Fruit fly (Drosophila melanogaster): Measurements from ENCODE around the gene CG10301.

The CG10301 gene

DNA sequence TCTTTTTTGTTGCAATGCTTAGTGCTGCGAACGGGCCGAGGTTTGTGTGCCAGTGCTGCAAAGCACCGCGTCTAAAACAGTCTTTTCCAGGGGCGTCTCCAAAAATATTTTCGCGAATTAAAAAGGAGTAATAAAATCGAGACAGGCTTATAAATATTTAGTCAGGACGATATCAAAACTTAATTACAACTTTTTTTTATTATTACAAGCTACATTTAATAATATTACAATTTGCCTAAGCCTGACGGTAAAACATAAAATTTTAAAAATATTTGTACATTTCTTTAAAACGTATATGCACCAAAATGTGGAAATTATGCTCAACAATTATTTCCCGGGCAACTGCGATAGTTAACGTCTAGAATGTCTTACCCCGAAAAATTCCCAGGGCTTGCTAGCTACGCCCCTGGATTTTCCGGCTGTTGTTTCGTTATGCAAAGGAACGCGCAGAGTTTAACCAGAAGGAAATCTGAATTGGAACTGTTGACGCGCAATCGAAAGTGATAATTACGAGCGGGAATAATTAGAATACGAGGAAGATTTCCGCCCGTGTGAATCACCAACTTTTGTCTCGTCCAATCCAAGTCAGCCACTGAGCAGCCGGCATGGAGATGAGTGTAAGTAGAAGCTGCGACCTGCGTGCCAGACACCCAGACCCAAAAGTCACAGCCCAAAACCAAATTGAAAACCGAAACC, 48.1 kb downstream of the CG10301 start, which contains the start of the genes PTPMT1 and Hrd3:
Gene PTPMT1 (plus strand): TSS at position 428 of the 696 bp plus-strand sequence.
Gene Hrd3 (minus strand): TSS at position 646 of the 696 bp plus-strand sequence.
- TF ChIP-seq sv (GFP tag; optimal IDR thresholded peaks at IDR 0.05), result peak; percentile 99
- TF ChIP-seq br (GFP tag; optimal IDR thresholded peaks at IDR 0.05), result peak; percentile 98
- TF ChIP-seq Jra (GFP tag; optimal IDR thresholded peaks at IDR 0.05), result peak; percentile 97
- peak; percentile 99 for TF ChIP-seq fru (GFP tag; optimal IDR thresholded peaks at IDR 0.05)
- peak; percentile 97 for TF ChIP-seq ey (GFP tag; optimal IDR thresholded peaks at IDR 0.05)
- peak; percentile 99 for TF ChIP-seq HLH106 (tag; optimal IDR thresholded peaks at IDR 0.05)
- TF ChIP-seq CG9705 (GFP tag; optimal IDR thresholded peaks at IDR 0.05), result peak; percentile 96
- no peak for TF ChIP-seq N (GFP tag; optimal IDR thresholded peaks at IDR 0.05)
- TF ChIP-seq Myc (optimal IDR thresholded peaks at IDR 0.05), result no peak
- TF ChIP-seq Abd-B (GFP tag; optimal IDR thresholded peaks at IDR 0.05), result no peak
- no peak for TF ChIP-seq dl (GFP tag; optimal IDR thresholded peaks at IDR 0.05; ENCODE audit: insufficient read depth in 1 of 2, partially characterized antibody in 2 of 2)
- TF ChIP-seq Sp1 (GFP tag; optimal IDR thresholded peaks at IDR 0.05), result peak; percentile 99
- no peak for TF ChIP-seq Vsx2 (GFP tag; optimal IDR thresholded peaks at IDR 0.05; ENCODE audit: partially characterized antibody)
- peak; percentile 96 for TF ChIP-seq sage (GFP tag; optimal IDR thresholded peaks at IDR 0.05)
- TF ChIP-seq foxo (GFP tag; optimal IDR thresholded peaks at IDR 0.05), result peak; percentile 92 to 99
- no peak for TF ChIP-seq Hr78 (GFP tag; optimal IDR thresholded peaks at IDR 0.05)
- no peak for TF ChIP-seq usp (GFP tag; optimal IDR thresholded peaks at IDR 0.05)
- TF ChIP-seq GATAd (GFP tag; optimal IDR thresholded peaks at IDR 0.05), result peak; percentile 95
- peak; percentile 93 for TF ChIP-seq dsf (GFP tag; optimal IDR thresholded peaks at IDR 0.05; ENCODE audit: borderline replicate concordance)
- no peak for TF ChIP-seq lola (GFP tag; optimal IDR thresholded peaks at IDR 0.05)
- peak; percentile 99 for TF ChIP-seq dmrt93B (GFP tag; optimal IDR thresholded peaks at IDR 0.05)
- peak; percentile 98 for TF ChIP-seq rgr (GFP tag; optimal IDR thresholded peaks at IDR 0.05)
- peak; percentile 81 for TF ChIP-seq Rel (GFP tag; optimal IDR thresholded peaks at IDR 0.05)
- peak; percentile 89 for TF ChIP-seq Rel (tag; optimal IDR thresholded peaks at IDR 0.05)
- peak; percentile 94 for TF ChIP-seq woc (GFP tag; optimal IDR thresholded peaks at IDR 0.05)
- no peak for TF ChIP-seq brk (GFP tag; optimal IDR thresholded peaks at IDR 0.05)
- no peak for TF ChIP-seq CrebA (GFP tag; optimal IDR thresholded peaks at IDR 0.05; ENCODE audit: borderline replicate concordance)
- peak; percentile 99 for TF ChIP-seq h (GFP tag; optimal IDR thresholded peaks at IDR 0.05)
- peak; percentile 85 for TF ChIP-seq Mio (GFP tag; optimal IDR thresholded peaks at IDR 0.05)
- TF ChIP-seq psq (GFP tag; optimal IDR thresholded peaks at IDR 0.05), result peak; percentile 97
- peak; percentile 98 for TF ChIP-seq OdsH (GFP tag; optimal IDR thresholded peaks at IDR 0.05)
- peak; percentile 90 for TF ChIP-seq CG32264 (GFP tag; optimal IDR thresholded peaks at IDR 0.05)
- TF ChIP-seq jim (GFP tag; optimal IDR thresholded peaks at IDR 0.05), result peak; percentile 68
- peak; percentile 1 for TF ChIP-seq Dif (GFP tag; optimal IDR thresholded peaks at IDR 0.05; ENCODE audit: partially characterized antibody)
- TF ChIP-seq pan (optimal IDR thresholded peaks at IDR 0.05), result no peak
- no peak for TF ChIP-seq tai (GFP tag; optimal IDR thresholded peaks at IDR 0.05)
- peak; percentile 85 for TF ChIP-seq Hr83 (GFP tag; optimal IDR thresholded peaks at IDR 0.05; ENCODE audit: poor library complexity, severe bottlenecking)
- TF ChIP-seq Dfd (GFP tag; optimal IDR thresholded peaks at IDR 0.05), result no peak
- TF ChIP-seq Hnf4 (GFP tag; optimal IDR thresholded peaks at IDR 0.05), result peak; percentile 95

DNA sequence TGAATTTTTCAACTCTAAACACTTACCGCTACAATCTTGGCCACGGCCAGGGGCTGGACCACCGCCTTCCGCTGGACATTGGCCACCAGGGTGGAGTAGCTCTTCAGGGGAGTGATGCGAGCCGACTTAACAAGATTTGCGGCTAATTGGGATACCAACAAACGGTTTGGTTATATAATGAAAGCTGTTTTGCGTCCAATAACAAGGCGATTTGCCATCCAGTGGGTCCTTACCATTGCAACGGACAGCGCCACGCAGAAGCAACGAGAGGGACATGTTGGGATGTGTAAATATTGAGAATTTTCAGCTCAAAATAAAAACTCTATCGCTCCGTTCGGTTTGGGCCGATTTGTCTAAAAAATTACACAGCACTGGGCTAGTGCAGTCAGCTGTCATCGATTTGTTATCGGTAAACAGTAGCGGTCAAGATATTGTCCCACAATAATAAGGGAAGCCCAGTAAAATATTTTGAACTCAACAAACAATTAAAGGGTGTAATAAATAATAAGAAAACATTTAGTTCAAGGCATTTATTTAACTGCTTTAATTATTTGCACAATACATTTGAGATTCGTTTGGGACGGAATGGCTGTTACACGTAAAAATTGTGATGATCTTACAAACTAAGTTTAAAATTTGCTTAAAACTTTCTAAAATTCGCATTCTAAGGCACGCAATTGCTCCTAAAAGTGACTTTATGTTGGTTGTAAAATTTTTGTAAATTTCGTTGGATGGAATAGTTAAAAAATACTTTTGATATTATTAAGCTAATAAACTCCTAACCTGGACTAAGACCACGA, 50.5 kb downstream of the CG10301 start, which contains the start of gene SdhD:
Gene SdhD (minus strand): TSS at position 382 of the 800 bp plus-strand sequence.
- TF ChIP-seq pan (optimal IDR thresholded peaks at IDR 0.05) (no peak), N (GFP tag; optimal IDR thresholded peaks at IDR 0.05) (no peak), h (GFP tag; optimal IDR thresholded peaks at IDR 0.05) (peak; percentile 39), CG9705 (GFP tag; optimal IDR thresholded peaks at IDR 0.05) (no peak), lola (GFP tag; optimal IDR thresholded peaks at IDR 0.05) (no peak), sv (GFP tag; optimal IDR thresholded peaks at IDR 0.05) (peak; percentile 21), Hr83 (GFP tag; optimal IDR thresholded peaks at IDR 0.05; ENCODE audit: poor library complexity, severe bottlenecking) (peak; percentile 84), fru (GFP tag; optimal IDR thresholded peaks at IDR 0.05) (peak; percentile 15), rgr (GFP tag; optimal IDR thresholded peaks at IDR 0.05) (peak; percentile 52), Rel (GFP tag; optimal IDR thresholded peaks at IDR 0.05) (no peak), Rel (tag; optimal IDR thresholded peaks at IDR 0.05) (peak; percentile 88), usp (GFP tag; optimal IDR thresholded peaks at IDR 0.05) (no peak), Abd-B (GFP tag; optimal IDR thresholded peaks at IDR 0.05) (no peak), dsf (GFP tag; optimal IDR thresholded peaks at IDR 0.05; ENCODE audit: borderline replicate concordance) (no peak), GATAd (GFP tag; optimal IDR thresholded peaks at IDR 0.05) (no peak), br (GFP tag; optimal IDR thresholded peaks at IDR 0.05) (peak; percentile 54), Jra (GFP tag; optimal IDR thresholded peaks at IDR 0.05) (peak; percentile 57), Mio (GFP tag; optimal IDR thresholded peaks at IDR 0.05) (no peak), ey (GFP tag; optimal IDR thresholded peaks at IDR 0.05) (peak; percentile 18), brk (GFP tag; optimal IDR thresholded peaks at IDR 0.05) (no peak), foxo (GFP tag; optimal IDR thresholded peaks at IDR 0.05) (peak in 1 of 2 experiments; percentile 50), Myc (optimal IDR thresholded peaks at IDR 0.05) (peak; percentile 15), CG32264 (GFP tag; optimal IDR thresholded peaks at IDR 0.05) (no peak), Sp1 (GFP tag; optimal IDR thresholded peaks at IDR 0.05) (peak; percentile 31), psq (GFP tag; optimal IDR thresholded peaks at IDR 0.05) (no peak), OdsH (GFP tag; optimal IDR thresholded peaks at IDR 0.05) (peak; percentile 48), Hnf4 (GFP tag; optimal IDR thresholded peaks at IDR 0.05) (peak; percentile 72), tai (GFP tag; optimal IDR thresholded peaks at IDR 0.05) (no peak), Vsx2 (GFP tag; optimal IDR thresholded peaks at IDR 0.05; ENCODE audit: partially characterized antibody) (no peak), HLH106 (tag; optimal IDR thresholded peaks at IDR 0.05) (no peak)
